Fruit fly (Drosophila melanogaster): ENCODE data around the gene CG42659.
A peak's percentile ranks its signal among the peaks of the same experiment; 100 is the strongest.

Gene CG42659

dm6 chr2L:18012168-18012567 lies 5.0 kb downstream of the CG42659 start, which contains the start of gene rdo:
rdo (plus strand) TSS chr2L:18012380.
- TF ChIP-seq E2f1 (GFP tag; IDR thresholded peaks at IDR 0.05) (no peak), CG1832 (GFP tag; optimal IDR thresholded peaks at IDR 0.05) (no peak), CG5180 (GFP tag; optimal IDR thresholded peaks at IDR 0.05) (peak; percentile 96), bab2 (GFP tag; optimal IDR thresholded peaks at IDR 0.05) (no peak), Deaf1 (tag; optimal IDR thresholded peaks at IDR 0.05) (peak; percentile 79), onecut (GFP tag; IDR thresholded peaks at IDR 0.05) (no peak), CG34376 (GFP tag; optimal IDR thresholded peaks at IDR 0.05) (no peak), sug (tag; optimal IDR thresholded peaks at IDR 0.05) (no peak), CG12104 (GFP tag; optimal IDR thresholded peaks at IDR 0.05) (no peak), CG4360 (GFP tag; IDR thresholded peaks at IDR 0.05) (no peak), Jarid2 (GFP tag; optimal IDR thresholded peaks at IDR 0.05) (peak; percentile 40), chif (GFP tag; optimal IDR thresholded peaks at IDR 0.05) (no peak), sisA (GFP tag; IDR thresholded peaks at IDR 0.05) (0 out of 2 replicates have a peak, but pooled peaks have one; percentile 15), CkIIα-i1 (GFP tag; IDR thresholded peaks at IDR 0.05) (no peak)

- TF ChIP-seq PHDP (tag; optimal IDR thresholded peaks at IDR 0.05): no peak
- no peak for TF ChIP-seq kah (GFP tag; optimal IDR thresholded peaks at IDR 0.05)
- TF ChIP-seq pan (optimal IDR thresholded peaks at IDR 0.05): no peak
- no peak for TF ChIP-seq pan (GFP tag; optimal IDR thresholded peaks at IDR 0.05 in 1 of 2, IDR thresholded peaks at IDR 0.05 in 1 of 2)
- no peak for TF ChIP-seq Dip3 (GFP tag; optimal IDR thresholded peaks at IDR 0.05)
- no peak for TF ChIP-seq CG9876 (GFP tag; optimal IDR thresholded peaks at IDR 0.05)
- peak; percentile 73 for TF ChIP-seq CG3065 (GFP tag; optimal IDR thresholded peaks at IDR 0.05)
- TF ChIP-seq Neu2 (GFP tag; optimal IDR thresholded peaks at IDR 0.05; ENCODE audit: borderline replicate concordance): no peak
- TF ChIP-seq CG16813 (GFP tag; IDR thresholded peaks at IDR 0.05; ENCODE audit: partially characterized antibody): no peak
- no peak for TF ChIP-seq scrt (GFP tag; optimal IDR thresholded peaks at IDR 0.05)
- TF ChIP-seq CG12071 (GFP tag; optimal IDR thresholded peaks at IDR 0.05): no peak
- no peak for TF ChIP-seq ssp (GFP tag; IDR thresholded peaks at IDR 0.05)
- TF ChIP-seq dpn (GFP tag; optimal IDR thresholded peaks at IDR 0.05): no peak
- no peak for TF ChIP-seq nmo (GFP tag; optimal IDR thresholded peaks at IDR 0.05)
- no peak for TF ChIP-seq CG12744 (GFP tag; optimal IDR thresholded peaks at IDR 0.05)
- TF ChIP-seq Dref (GFP tag; IDR thresholded peaks at IDR 0.05): no peak
- TF ChIP-seq CTCF (GFP tag; optimal IDR thresholded peaks at IDR 0.05): peak; percentile 85
- TF ChIP-seq nom (GFP tag; optimal IDR thresholded peaks at IDR 0.05): no peak
These were observed 25.6 kb downstream of the CG42659 start for dm6 chr2L:18032741-18033140.
